Fruit fly (Drosophila melanogaster): ENCODE measurements around the gene CG9641.
A peak's percentile ranks its signal among the peaks of the same experiment; 100 is the strongest.

CG9641 gene

DNA sequence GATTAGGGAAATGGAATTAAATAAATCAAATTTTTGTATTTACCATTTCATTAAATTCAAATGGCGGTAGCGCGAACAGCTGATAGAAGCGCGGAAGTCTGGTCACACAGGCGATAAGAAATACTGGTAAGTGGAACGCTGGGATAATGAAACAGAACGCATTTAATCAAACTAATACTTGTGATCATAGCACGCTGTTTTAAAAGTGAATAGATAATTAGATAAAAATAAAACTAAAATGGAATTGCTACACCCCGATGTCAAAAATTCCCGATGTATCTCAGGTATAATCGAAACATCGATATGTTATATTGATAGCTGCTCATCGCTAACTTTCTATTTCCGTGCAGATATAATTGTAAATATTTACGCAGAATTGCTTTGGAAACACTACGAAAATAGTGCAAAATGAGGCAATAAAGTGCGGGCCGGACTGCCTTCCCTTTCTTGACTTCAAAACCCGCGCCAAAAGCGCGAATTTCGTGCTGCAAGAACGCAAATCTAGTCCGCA, 16.1 kb upstream of the CG9641 start, which contains the start of the genes okr and CG3558 (continued):
- TF ChIP-seq caup (GFP tag; optimal IDR thresholded peaks at IDR 0.05; ENCODE audit: severe bottlenecking): no peak
- no peak for TF ChIP-seq CG7786 (GFP tag; optimal IDR thresholded peaks at IDR 0.05)
- TF ChIP-seq HHEX (GFP tag; optimal IDR thresholded peaks at IDR 0.05): no peak
- peak; percentile 10 for TF ChIP-seq CG4707 (GFP tag; optimal IDR thresholded peaks at IDR 0.05)
- no peak for TF ChIP-seq mam (GFP tag; optimal IDR thresholded peaks at IDR 0.05)
- TF ChIP-seq CG2120 (GFP tag; optimal IDR thresholded peaks at IDR 0.05): peak; percentile 23
- peak; percentile 76 for TF ChIP-seq CG30020 (tag; optimal IDR thresholded peaks at IDR 0.05)
- peak; percentile 1 for TF ChIP-seq CG18262 (tag; optimal IDR thresholded peaks at IDR 0.05)
- no peak for TF ChIP-seq Mrtf (GFP tag; IDR thresholded peaks at IDR 0.05)
- TF ChIP-seq CG10274 (GFP tag; optimal IDR thresholded peaks at IDR 0.05): no peak
- TF ChIP-seq Nf-YA (GFP tag; IDR thresholded peaks at IDR 0.05): no peak
- TF ChIP-seq CG17361 (GFP tag; IDR thresholded peaks at IDR 0.05): no peak
- TF ChIP-seq CG10462 (GFP tag; optimal IDR thresholded peaks at IDR 0.05): no peak
- no peak for TF ChIP-seq br (optimal IDR thresholded peaks at IDR 0.05)
- no peak for TF ChIP-seq NC2α (GFP tag; optimal IDR thresholded peaks at IDR 0.05)
- TF ChIP-seq CG1529 (GFP tag; optimal IDR thresholded peaks at IDR 0.05): no peak
- TF ChIP-seq croc (GFP tag; conservative IDR thresholded peaks at IDR 0.05): no peak
- no peak for TF ChIP-seq ewg (GFP tag; optimal IDR thresholded peaks at IDR 0.05)
- TF ChIP-seq sna (GFP tag; IDR thresholded peaks at IDR 0.05; ENCODE audit: partially characterized antibody): peak; percentile 77
- TF ChIP-seq CG12391 (tag; optimal IDR thresholded peaks at IDR 0.05): peak; percentile 9
- TF ChIP-seq CG11093 (GFP tag; IDR thresholded peaks at IDR 0.05): no peak
- peak; percentile 91 for TF ChIP-seq unc-4 (GFP tag; IDR thresholded peaks at IDR 0.05; ENCODE audit: partially characterized antibody)
- TF ChIP-seq dati (GFP tag; IDR thresholded peaks at IDR 0.05): no peak
- TF ChIP-seq Poxn (GFP tag; IDR thresholded peaks at IDR 0.05): no peak
- no peak for TF ChIP-seq ATbp (GFP tag; optimal IDR thresholded peaks at IDR 0.05)
- no peak for TF ChIP-seq H2.0 (GFP tag; IDR thresholded peaks at IDR 0.05)
- no peak for TF ChIP-seq B-H2 (GFP tag; optimal IDR thresholded peaks at IDR 0.05)
- no peak for TF ChIP-seq Ssrp (tag; optimal IDR thresholded peaks at IDR 0.05)
- peak; percentile 26 for TF ChIP-seq YL-1 (GFP tag; optimal IDR thresholded peaks at IDR 0.05)
- peak; percentile 59 for TF ChIP-seq CG17186 (GFP tag; optimal IDR thresholded peaks at IDR 0.05)
- TF ChIP-seq lola (GFP tag; optimal IDR thresholded peaks at IDR 0.05): peak in 1 of 3 experiments; percentile 7
- TF ChIP-seq nerfin-2 (GFP tag; IDR thresholded peaks at IDR 0.05; ENCODE audit: partially characterized antibody): peak; percentile 69
- TF ChIP-seq CG33213 (GFP tag; optimal IDR thresholded peaks at IDR 0.05): peak; percentile 0
- no peak for TF ChIP-seq cas (GFP tag; IDR thresholded peaks at IDR 0.05)
- peak; percentile 93 for TF ChIP-seq Dll (GFP tag; IDR thresholded peaks at IDR 0.05; ENCODE audit: partially characterized antibody)
- peak; percentile 24 for TF ChIP-seq CG8924 (tag; optimal IDR thresholded peaks at IDR 0.05)
- TF ChIP-seq Ets97D (GFP tag; optimal IDR thresholded peaks at IDR 0.05): peak; percentile 48
- TF ChIP-seq exex (tag; optimal IDR thresholded peaks at IDR 0.05): no peak
- TF ChIP-seq pan (optimal IDR thresholded peaks at IDR 0.05): no peak
- TF ChIP-seq pan (GFP tag; optimal IDR thresholded peaks at IDR 0.05 in 1 of 2, IDR thresholded peaks at IDR 0.05 in 1 of 2): no peak
- peak; percentile 70 to 95 for TF ChIP-seq crp (GFP tag; optimal IDR thresholded peaks at IDR 0.05)
- TF ChIP-seq MBD-R2 (GFP tag; IDR thresholded peaks at IDR 0.05): peak; percentile 80
- peak; percentile 78 for TF ChIP-seq bbx (GFP tag; IDR thresholded peaks at IDR 0.05; ENCODE audit: partially characterized antibody)
- TF ChIP-seq CG17568 (GFP tag; optimal IDR thresholded peaks at IDR 0.05): no peak
- TF ChIP-seq Fer3 (tag; optimal IDR thresholded peaks at IDR 0.05): no peak
- peak; percentile 0 for TF ChIP-seq CG6254 (GFP tag; optimal IDR thresholded peaks at IDR 0.05)
- peak in 1 of 2 experiments; percentile 1 for TF ChIP-seq Pdp1 (GFP tag; optimal IDR thresholded peaks at IDR 0.05)
- TF ChIP-seq CG1603 (tag; optimal IDR thresholded peaks at IDR 0.05): peak; percentile 82
- TF ChIP-seq BtbVII (GFP tag; optimal IDR thresholded peaks at IDR 0.05): no peak
- TF ChIP-seq knrl (GFP tag; IDR thresholded peaks at IDR 0.05; ENCODE audit: partially characterized antibody): peak; percentile 83

All from whole organism, embryonic.